Fruit fly (Drosophila melanogaster) whole organism, larva: ENCODE results near the gene vas.
A peak's percentile ranks its signal among the peaks of the same experiment; 100 is the strongest.

ENCODE experiments used
- noc ChIP-seq: fragments of 200-800 bp; sonication (Bioruptor generic); optimal IDR thresholded peaks from 3 replicates; lab custom pipeline; 2019; ENCODE audit warnings: missing biosample characterization, mild to moderate bottlenecking, missing genetic modification characterization, moderate library complexity

vas gene

DNA sequence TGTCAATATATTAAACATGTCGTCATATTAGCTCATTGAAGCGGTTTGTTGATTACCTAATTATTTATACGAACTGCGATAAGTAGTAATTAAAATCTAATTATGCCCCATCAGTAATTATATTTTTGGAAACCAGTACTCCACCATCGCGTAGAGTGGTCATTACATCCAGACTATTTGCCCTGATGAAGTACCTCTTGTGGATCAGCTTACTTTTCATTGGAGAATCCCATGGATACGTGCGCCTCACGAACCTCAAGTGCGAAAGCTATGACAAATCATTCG is 3.4 kb upstream of the vas start, which contains the start of gene CG33679:
TSS of gene CG33679 (plus strand) at position 186 of the 285 bp plus-strand sequence.
- TF ChIP-seq noc (tag; lab: Kevin White, UChicago): no peak

DNA sequence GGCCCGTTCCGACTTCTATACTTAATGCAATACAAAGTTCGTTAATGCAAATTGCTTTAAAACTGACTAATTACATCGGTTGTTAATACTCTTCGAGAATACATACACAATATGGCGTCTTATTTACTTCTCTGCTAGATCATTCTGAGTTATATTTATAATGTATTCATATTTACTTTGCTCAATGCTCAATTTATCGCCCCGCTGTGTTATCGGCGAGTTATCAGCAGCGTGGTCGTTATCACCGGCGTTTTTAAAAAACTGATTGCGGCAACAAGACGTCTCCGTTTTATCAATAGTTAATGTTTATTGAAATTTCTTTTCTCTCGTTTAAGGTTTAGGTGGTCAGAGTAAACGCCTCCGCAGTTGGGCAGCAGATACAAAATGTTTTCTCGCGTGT is 2.5 kb upstream of the vas start:
- TF ChIP-seq noc (tag; lab: Kevin White, UChicago): no peak

DNA sequence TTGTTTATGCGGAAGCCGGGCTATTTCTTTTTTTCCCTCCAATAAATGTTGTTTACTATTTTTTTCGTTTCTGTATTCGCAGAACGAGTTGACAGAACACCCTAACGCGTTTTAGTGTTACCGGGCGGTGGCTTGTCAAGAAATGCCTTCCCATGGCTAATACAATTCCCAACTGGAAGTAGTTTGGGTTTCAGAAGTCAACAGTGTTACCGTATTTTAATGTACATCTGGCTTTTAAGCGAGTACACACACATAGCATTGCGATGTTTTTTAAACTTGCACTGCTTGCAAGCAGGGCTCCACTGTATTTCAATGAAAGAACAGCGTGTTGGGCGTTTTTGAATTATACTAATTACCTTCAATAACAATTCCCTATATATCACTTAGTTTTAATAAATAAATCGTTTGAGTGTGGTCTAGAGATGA is 863 bp upstream of the vas start, which contains the start of gene TfIIS:
TSS of gene TfIIS (minus strand) at position 178 of the 426 bp plus-strand sequence.
- TF ChIP-seq noc (tag; lab: Kevin White, UChicago): no peak

DNA sequence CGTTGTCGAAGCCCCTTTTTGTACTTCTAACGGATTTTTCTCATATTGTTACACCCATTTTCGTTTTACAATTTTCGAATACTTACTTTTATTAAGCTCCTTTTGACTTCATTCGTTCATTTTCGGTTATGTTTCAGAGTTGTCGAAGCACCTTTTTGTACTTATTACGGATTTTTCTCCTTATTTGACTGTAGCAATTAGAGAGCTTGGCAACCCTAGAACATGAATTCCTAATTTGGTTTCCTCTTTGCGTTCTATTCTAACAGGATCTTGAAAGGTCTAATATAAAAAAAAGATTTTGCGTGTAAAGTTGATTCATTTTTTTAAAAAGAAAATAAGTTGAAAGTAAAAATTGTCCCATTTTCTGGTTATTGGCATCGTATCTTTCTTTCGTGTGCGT is 639 bp downstream of the vas start:
- TF ChIP-seq noc (tag; lab: Kevin White, UChicago): no peak

DNA sequence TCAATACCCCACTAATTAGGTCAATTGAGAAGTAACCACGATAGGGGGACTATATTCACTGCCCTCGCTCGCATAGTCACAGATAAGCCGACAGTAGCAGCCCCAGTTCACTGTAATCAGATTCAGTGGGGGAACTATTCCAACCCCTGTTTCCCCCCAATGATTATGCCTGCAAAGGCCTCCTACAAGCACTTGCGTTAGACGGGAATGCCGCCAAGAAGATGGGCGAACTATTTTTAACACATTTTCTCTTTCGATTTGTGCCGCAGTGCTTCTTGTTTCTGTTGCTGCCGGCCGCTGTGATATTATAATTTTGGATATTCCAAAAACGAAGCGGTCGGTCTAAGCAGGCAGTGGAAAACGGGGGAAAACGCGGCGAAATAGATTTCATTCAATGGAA is 4.2 kb downstream of the vas start:
- TF ChIP-seq noc (tag; lab: Kevin White, UChicago): no peak

DNA sequence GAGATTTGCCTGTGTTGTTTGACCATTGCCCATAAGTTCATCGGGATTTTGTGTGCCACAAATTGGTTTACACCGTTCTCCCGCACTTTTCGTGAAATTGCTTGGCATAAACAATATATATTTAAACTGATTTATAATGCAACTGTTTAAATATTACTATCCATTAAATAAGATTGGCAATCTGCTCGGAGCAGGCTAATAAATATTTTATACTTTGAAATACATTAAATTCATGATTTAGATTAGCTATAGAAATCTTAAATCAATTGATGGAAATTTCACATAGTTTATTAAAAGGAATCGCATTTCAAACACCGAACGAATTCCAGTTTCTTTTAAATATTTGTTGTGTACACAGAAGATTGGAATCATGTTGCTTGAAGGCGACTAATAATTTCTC is 4.7 kb downstream of the vas start:
- no peak for TF ChIP-seq noc (tag; lab: Kevin White, UChicago)

DNA sequence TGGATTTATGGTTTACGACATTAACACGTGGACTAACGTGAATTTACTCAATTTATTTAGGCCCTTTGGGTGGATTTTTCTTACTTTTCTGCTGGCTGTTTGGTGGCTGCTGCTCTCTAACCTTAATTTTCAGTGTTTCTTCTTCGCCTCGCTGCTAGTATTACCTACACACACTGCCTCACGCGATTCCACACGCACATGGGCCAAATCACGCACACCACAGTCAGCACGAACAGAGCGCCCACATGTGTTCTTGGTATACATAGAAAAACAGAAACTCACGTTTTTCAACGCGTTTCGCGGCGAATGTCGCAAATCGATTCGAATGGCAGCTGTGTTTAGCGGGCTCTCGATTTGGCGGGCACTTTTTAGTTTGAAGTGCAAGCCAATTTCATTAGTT is 6.4 kb downstream of the vas start:
- peak; percentile 47 for TF ChIP-seq noc (tag; lab: Kevin White, UChicago)

DNA sequence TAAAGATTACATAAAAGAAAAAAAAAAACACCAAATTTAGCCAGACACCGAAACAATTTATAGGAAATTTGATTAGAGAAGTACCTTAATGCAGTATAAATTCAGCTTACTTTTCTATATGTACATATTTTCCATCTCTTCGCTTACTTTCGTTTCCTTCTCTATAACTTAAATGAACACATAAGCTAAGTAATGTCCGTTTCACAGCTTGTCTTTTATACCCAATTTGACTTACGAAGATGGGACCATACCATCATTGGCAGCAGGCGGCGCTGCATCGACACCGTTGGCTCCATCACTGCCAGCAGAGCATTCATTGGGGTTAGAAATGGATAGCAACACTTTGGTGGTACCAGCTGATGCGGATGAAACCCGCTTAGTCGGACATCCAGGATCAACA is 8.8 kb downstream of the vas start, which contains the start of gene vig:
TSS of gene vig (minus strand) at position 101 of the 400 bp plus-strand sequence.
- TF ChIP-seq noc (tag; lab: Kevin White, UChicago): no peak

DNA sequence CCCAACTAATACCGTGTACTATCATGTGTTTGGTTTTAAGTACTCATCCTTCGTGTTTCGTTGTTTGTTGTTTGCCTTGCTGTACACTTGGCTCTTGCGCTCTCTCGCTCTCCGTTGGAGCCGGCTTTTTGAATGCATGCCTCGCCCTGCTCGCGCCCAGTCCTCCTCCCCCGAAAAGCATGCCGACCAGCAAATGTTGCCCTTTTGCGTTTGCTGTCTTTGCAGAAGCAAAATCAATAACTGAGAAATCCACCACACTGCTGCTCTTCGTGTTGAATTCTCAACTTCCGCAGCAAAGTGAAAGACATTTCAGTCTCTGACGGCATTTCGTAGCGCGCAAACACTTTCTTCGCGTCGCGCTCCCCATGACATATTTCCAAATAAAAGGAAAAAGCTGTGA is 13.0 kb downstream of the vas start, which contains the start of gene wwk:
TSS of gene wwk (plus strand) at position 312 of the 400 bp plus-strand sequence.
- TF ChIP-seq noc (tag; lab: Kevin White, UChicago): no peak

DNA sequence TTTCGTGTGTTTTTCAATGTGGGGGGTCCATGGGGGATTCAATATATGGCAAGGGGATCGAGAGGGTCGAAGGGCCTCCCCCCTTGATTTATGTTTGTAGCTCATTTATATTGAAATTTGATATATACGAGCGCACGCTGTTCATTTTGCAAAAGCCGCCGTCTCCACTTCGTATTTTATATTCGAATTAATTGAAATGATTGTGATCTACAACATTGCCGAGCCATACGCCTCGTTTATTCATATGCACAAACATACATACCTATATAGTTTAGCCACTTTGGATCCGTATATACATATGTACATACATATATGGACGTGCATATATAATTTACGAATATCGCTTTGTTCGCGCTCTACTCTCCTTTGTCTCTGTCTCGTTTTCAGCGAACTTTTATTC is 44.6 kb downstream of the vas start:
- no peak for TF ChIP-seq noc (tag; lab: Kevin White, UChicago)

DNA sequence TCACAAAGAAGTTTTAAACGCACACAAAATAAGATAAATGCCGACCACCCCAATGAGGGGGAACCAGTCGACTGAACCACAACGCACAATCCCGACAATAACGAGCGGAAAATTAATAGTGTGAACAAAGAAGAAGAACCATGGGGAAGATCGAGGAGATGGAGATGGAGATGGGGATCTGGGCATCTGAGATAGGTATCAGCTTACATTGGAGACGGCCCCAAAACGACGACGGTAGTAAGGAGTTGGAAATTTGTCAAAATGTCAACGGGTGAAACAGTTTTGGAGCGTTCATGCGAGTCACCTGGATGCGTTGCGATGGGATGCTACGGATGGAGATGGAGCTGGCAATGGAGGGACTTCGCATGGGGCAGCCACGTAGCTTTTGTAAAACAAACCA is 45.8 kb downstream of the vas start:
- TF ChIP-seq noc (tag; lab: Kevin White, UChicago): no peak

DNA sequence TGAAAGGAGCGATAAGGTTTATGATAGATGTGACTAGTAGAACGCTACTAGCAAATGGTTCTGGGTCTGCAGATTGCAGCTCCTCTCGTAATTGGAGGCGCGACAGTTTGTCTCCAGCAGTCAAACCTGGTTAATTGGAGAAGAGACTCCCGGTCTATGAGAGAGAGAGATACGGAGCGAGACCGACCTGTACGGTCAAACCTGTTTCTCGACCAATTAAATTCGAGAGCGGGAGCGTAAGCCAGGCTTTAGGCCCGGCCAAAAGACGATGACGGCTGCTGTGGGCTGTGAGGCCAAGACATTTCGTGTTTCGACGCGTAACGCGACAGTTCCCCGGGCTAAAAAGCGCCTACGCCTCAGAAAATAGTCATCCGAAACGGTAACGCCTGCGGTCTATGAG is 47.7 kb downstream of the vas start, which contains the start of gene CG15269:
TSS of gene CG15269 (plus strand) at position 261 of the 400 bp plus-strand sequence.
- no peak for TF ChIP-seq noc (tag; lab: Kevin White, UChicago)

DNA sequence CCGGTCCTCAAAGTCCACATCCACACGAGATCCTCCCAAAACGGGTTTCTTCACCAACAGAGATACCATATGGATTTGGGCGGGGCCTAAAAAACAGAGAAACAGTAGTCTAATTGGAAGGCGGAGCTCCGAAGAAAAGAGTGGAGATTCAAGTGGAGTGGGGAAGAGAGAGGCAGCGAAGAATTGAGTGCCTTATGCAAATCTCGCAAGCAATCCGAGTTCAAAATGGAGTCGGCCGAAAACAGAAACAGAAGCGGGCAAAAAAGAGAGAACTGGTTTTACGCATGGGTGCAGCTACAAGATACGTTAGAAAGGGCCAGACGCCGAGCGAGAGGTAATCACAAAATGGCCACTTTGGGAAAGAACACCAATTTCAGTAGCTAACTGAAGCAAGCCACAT is 49.8 kb downstream of the vas start:
- TF ChIP-seq noc (tag; lab: Kevin White, UChicago): no peak

DNA sequence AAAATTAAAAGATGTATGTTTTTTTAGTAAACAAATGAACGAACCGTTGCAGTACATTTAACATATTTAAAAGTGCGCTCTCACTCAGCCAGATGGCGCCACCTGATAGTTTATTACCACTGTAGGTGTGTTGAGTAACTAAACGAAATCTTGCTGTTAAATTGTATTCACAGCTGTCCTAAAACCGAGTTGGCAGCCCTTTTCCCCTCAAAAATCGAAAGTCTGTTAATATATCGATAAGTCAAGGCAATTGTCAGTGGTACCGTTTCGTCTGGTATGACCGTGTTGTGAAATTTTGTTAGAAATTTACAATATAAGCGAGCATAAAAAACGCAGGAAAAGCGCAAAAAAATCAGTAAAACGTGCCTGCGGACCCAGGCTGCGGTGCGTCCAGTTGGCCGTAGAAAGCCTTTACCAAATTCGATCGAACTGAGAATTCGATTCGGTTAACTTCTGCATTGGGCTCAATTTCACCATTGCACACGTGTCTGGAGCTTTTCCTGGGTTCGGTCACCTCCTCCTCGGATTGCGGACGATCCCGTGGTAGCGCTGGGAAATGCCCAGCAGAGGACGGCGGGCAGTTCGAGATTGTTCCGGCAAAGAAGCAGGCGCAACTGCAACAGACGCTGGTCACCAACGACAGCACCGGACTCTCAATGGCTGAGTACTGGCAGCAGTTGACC is 51.9 kb downstream of the vas start, which contains the start of gene stc:
TSS of gene stc (plus strand) at position 247 of the 683 bp plus-strand sequence.
- TF ChIP-seq noc (tag; lab: Kevin White, UChicago): no peak

DNA sequence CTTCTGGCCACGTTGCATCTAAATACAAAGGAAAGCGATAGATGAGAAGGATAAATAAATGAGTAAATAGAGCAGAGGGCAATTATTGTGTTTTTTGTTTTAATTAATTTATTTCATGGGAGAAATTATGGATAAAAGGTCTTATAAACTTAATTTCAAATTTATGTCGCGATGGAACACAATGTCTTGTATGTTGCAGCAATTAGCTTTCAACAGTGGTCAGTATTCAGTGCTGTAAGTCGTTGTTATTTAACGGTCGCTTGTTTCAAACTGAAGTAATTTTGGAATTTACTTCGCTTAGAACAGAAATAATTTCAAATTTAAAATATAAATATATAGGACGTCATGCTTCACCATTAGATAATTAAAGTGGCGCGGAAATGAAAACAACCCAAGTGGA is 56.5 kb downstream of the vas start:
- TF ChIP-seq noc (tag; lab: Kevin White, UChicago): no peak

DNA sequence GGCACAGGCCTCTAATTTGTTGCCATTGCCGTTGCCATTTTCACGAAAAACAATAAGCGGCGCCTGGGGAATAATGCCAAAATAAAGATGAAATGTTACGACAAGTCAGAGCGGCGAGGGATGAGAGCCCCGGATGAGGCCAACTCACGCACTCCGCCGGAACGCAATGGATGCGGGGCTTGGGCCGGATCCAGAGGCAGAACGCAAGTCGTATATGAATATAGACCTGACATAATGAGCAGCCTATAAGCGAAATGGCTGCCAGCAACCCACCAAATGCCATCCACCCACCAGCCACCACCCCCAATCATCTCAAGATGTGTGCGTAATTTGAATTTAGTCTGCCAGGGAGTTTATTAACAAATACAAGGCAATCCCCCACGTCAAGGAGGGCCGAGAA is 57.1 kb downstream of the vas start:
- no peak for TF ChIP-seq noc (tag; lab: Kevin White, UChicago)
